Worm (Caenorhabditis elegans) whole organism, mixed stage, embryonic: ENCODE measurements around the gene R08D7.4.
"Not testable (repeated sequence)": the region's sequence is repeated elsewhere in the genome, so short reads cannot be mapped to it uniquely, and the experiment has no call there.

Experiments
- bed-3 ChIP-seq: fragments of 200-800 bp; sonication (Bioruptor generic); optimal IDR thresholded peaks from 3 replicates; lab custom pipeline; 2018; ENCODE audit warnings: mild to moderate bottlenecking, missing genetic modification characterization, moderate library complexity, missing compliant biosample characterization
- mep-1 ChIP-seq: fragments of 150-350 bp; optimal IDR thresholded peaks from 2 replicates; lab custom pipeline; 2017; ENCODE audit warnings: missing biosample characterization, missing genetic modification reagents, missing genetic modification characterization, inconsistent platforms
- snpc-4 ChIP-seq: fragments of 150-350 bp; optimal IDR thresholded peaks from 2 replicates; lab custom pipeline; 2014; ENCODE audit warnings: missing biosample characterization, missing genetic modification characterization

DNA sequence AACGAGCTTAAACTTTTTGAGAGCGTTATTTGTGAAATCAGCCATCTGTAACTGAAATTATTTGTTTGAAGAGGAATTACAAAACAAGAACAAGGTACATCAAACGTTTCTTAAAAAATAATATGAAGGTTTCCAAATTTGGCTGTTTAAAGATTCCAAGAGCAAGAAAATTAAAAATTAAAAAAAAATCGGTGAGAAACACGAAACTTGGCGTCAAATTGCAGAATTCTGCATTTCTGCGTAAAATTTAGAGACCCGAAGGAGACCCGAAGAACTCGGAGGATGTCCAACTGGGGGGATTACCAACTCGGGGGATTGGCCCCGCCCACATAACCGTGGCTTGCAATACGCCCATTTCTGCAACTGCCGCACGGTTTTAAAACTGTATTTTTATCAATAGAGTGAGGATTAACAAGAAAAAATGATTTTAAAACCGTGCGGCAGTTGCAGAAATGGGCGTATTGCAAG, 34.2 kb downstream of the R08D7.4 start, which contains the start of gene rab-6.1:
- not testable (repeated sequence) for TF ChIP-seq bed-3 (GFP tag; lab: Kevin White, UChicago); snpc-4; mep-1
